Worm (Caenorhabditis elegans) whole organism, L4 larva: ENCODE results near the gene R10E8.2.

Experiments used
- F44E2.7 ChIP-seq: fragments of 200-800 bp; sonication (Bioruptor generic); IDR thresholded peaks from 2 replicates; pipeline ENCODE4 v2.1.2; 2022; ENCODE audit warnings: missing genetic modification characterization, missing compliant biosample characterization
- ceh-28 ChIP-seq: fragments of 150-350 bp; optimal IDR thresholded peaks from 2 replicates; lab custom pipeline; 2014; ENCODE audit warnings: missing biosample characterization, missing genetic modification reagents, missing genetic modification characterization
- ces-1 ChIP-seq: fragments of 150-350 bp; sonication (generic microtip); optimal IDR thresholded peaks from 4 replicates; lab custom pipeline; 2014; ENCODE audit warnings: missing biosample characterization, missing genetic modification reagents, missing genetic modification characterization
- fkh-10 ChIP-seq: fragments of 150-350 bp; optimal IDR thresholded peaks from 2 replicates; lab custom pipeline; 2014; ENCODE audit warnings: missing biosample characterization, missing genetic modification reagents, missing genetic modification characterization
- jun-1 ChIP-seq: fragments of 150-350 bp; optimal IDR thresholded peaks from 2 replicates; lab custom pipeline; 2014; ENCODE audit warnings: missing biosample characterization, missing genetic modification reagents, missing genetic modification characterization
- lin-39 ChIP-seq: fragments of 150-350 bp; optimal IDR thresholded peaks from 2 replicates; lab custom pipeline; 2014; ENCODE audit warnings: missing biosample characterization, missing genetic modification reagents, missing genetic modification characterization
- lir-3 ChIP-seq: sonication (generic microtip); optimal IDR thresholded peaks from 2 replicates; lab custom pipeline; 2016; ENCODE audit warnings: mild to moderate bottlenecking, missing genetic modification characterization, missing compliant biosample characterization
- lsy-2 ChIP-seq, 2 experiments: fragments of 150-350 bp in 1 of 2; sonication (generic microtip) in 1 of 2; optimal IDR thresholded peaks; 2 replicates each; lab custom pipeline; 2014 to 2017; ENCODE audit warnings: missing biosample characterization in 2 of 2, missing genetic modification characterization in 2 of 2
- mdl-1 ChIP-seq, 2 experiments: fragments of 150-350 bp in 1 of 2; sonication (generic microtip) in 1 of 2; optimal IDR thresholded peaks; 2 replicates each; lab custom pipeline; 2014 to 2017; ENCODE audit warnings: missing biosample characterization in 2 of 2, missing genetic modification characterization in 2 of 2
- nhr-25 ChIP-seq: sonication (generic microtip); optimal IDR thresholded peaks from 2 replicates; lab custom pipeline; 2017; ENCODE audit warnings: missing genetic modification characterization, mild to moderate bottlenecking, missing compliant biosample characterization, antibody characterized with exemption, moderate library complexity, borderline replicate concordance; ENCODE audit not compliant: insufficient read depth
- nhr-76 ChIP-seq: fragments of 150-350 bp; optimal IDR thresholded peaks from 2 replicates; lab custom pipeline; 2014; ENCODE audit warnings: missing biosample characterization, missing genetic modification characterization
- pha-4 ChIP-seq, 2 experiments: fragments of 150-350 bp in 1 of 2; fragments of 200-800 bp in 1 of 2; sonication (Bioruptor generic) in 1 of 2; IDR thresholded peaks in 1 of 2; optimal IDR thresholded peaks in 1 of 2; 2 replicates each; pipeline versions ENCODE4 v1.3.6 to Lab custom; 2014 to 2022; ENCODE audit warnings: missing genetic modification characterization in 2 of 2, missing genetic modification reagents in 2 of 2, missing biosample characterization in 1 of 2, missing compliant biosample characterization in 1 of 2
- unc-39 ChIP-seq: sonication (generic microtip); optimal IDR thresholded peaks from 2 replicates; lab custom pipeline; 2017; ENCODE audit warnings: missing biosample characterization, missing genetic modification characterization

DNA sequence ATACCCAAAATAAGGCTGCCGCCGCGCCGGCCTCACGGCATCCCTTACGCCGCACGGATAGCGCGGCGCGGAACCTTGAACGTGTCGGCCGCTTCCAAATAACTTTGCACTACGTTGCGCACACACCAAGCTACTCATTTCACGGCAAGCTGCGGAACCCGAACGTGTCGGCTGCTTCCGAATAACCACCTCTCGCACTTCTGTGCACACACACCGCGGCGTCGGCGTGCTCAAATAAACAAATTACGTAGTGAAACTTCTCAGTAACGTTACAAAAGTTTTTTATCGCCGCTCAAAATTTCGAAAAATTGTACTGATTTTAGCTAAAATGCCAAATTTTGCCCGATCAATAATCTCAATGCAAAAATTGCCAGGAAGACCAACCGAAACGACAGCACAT is 40.7 kb upstream of the R10E8.2 start:
- TF ChIP-seq lsy-2 (tag; optimal IDR thresholded peaks at IDR 0.05; lab: Kevin White, UChicago) (no peak), nhr-76 (tag; lab: Kevin White, UChicago) (no peak), F44E2.7 (no peak), fkh-10 (no peak), ces-1 (GFP tag; lab: Kevin White, UChicago) (no peak), pha-4 (GFP tag; IDR thresholded peaks at IDR 0.05; lab: Robert Waterston, UW) (no peak), pha-4 (tag; optimal IDR thresholded peaks at IDR 0.05; lab: Kevin White, UChicago) (no peak), lin-39 (tag; lab: Kevin White, UChicago) (no peak), unc-39 (no peak), mdl-1 (tag; optimal IDR thresholded peaks at IDR 0.05; lab: Kevin White, UChicago) (no peak), nhr-25 (tag; lab: Kevin White, UChicago) (no peak), ceh-28 (tag; lab: Kevin White, UChicago) (no peak), jun-1 (tag; lab: Kevin White, UChicago) (no peak), lir-3 (no peak)
